Worm (Caenorhabditis elegans) whole organism, early embryonic: ENCODE measurements around the gene C04B4.1.

ENCODE experiments used
- ama-1 ChIP-seq: fragments of 150-350 bp; optimal IDR thresholded peaks from 2 replicates; lab custom pipeline; 2014
- ceh-36 ChIP-seq: sonication (generic microtip); optimal IDR thresholded peaks from 2 replicates; lab custom pipeline; 2016; ENCODE audit warnings: missing genetic modification characterization, inconsistent platforms, missing compliant biosample characterization
- hnd-1 ChIP-seq: sonication (generic microtip); optimal IDR thresholded peaks from 2 replicates; lab custom pipeline; 2016; ENCODE audit warnings: missing genetic modification characterization, missing compliant biosample characterization
- sea-1 ChIP-seq: fragments of 200-800 bp; sonication (Bioruptor generic); conservative IDR thresholded peaks from 2 replicates; pipeline ENCODE4 v1.3.6; 2022; ENCODE audit warnings: missing genetic modification characterization, missing compliant biosample characterization

DNA sequence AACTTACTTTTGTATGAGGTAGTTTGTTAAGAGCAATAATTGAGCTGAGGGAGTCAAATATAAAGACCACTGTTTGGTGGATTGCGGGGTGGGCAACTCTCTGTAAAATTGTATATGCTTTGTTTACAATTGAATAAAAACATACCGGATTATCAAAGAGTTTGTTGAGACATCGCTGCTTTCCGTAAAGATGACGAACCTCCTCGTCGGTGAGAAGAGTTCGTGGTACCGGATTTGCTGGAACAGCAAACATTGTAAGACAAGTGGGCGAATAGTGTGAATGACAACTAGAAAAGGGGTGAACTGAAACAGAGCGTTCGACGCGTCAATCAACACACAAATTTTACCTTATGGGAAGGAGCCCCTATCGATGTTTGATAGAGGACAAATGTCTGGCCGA is 15.8 kb downstream of the C04B4.1 start, which contains the start of gene W06D11.2:
- TF ChIP-seq ama-1 (lab: Kevin White, UChicago), result no peak
- no peak for TF ChIP-seq ceh-36
- TF ChIP-seq sea-1 (GFP tag; lab: Robert Waterston, UW), result no peak
- TF ChIP-seq hnd-1 (tag; lab: Kevin White, UChicago), result no peak
